Worm (Caenorhabditis elegans) whole organism, early embryonic: Measurements from ENCODE around the gene Y17G7B.12.

Experiments used
- B0310.2 ChIP-seq: sonication (generic microtip); optimal IDR thresholded peaks from 2 replicates; lab custom pipeline; 2016; ENCODE audit warnings: mild to moderate bottlenecking, missing genetic modification characterization, missing compliant biosample characterization
- F13C5.2 ChIP-seq: sonication (generic microtip); optimal IDR thresholded peaks from 2 replicates; lab custom pipeline; 2017; ENCODE audit warnings: mild to moderate bottlenecking, missing genetic modification characterization, inconsistent platforms, missing compliant biosample characterization
- aly-1 ChIP-seq: sonication (generic microtip); optimal IDR thresholded peaks from 2 replicates; lab custom pipeline; 2016; ENCODE audit warnings: missing genetic modification characterization, missing compliant biosample characterization
- ama-1 ChIP-seq: fragments of 150-350 bp; optimal IDR thresholded peaks from 2 replicates; lab custom pipeline; 2014
- ceh-13 ChIP-seq: fragments of 200-800 bp; sonication (Bioruptor generic); optimal IDR thresholded peaks from 2 replicates; lab custom pipeline; 2018; ENCODE audit warnings: mild to moderate bottlenecking, missing genetic modification characterization, missing compliant biosample characterization
- ceh-36 ChIP-seq: sonication (generic microtip); optimal IDR thresholded peaks from 2 replicates; lab custom pipeline; 2016; ENCODE audit warnings: missing genetic modification characterization, inconsistent platforms, missing compliant biosample characterization
- ets-7 ChIP-seq: sonication (generic microtip); optimal IDR thresholded peaks from 2 replicates; lab custom pipeline; 2016; ENCODE audit warnings: missing genotype, missing genetic modification characterization, missing compliant biosample characterization
- flt-1 ChIP-seq: fragments of 200-800 bp; sonication (Bioruptor generic); IDR thresholded peaks from 2 replicates; pipeline ENCODE4 v1.3.6; 2022; ENCODE audit warnings: missing genetic modification characterization, missing compliant biosample characterization
- hmbx-1 ChIP-seq: sonication (generic microtip); optimal IDR thresholded peaks from 2 replicates; lab custom pipeline; 2016; ENCODE audit warnings: mild to moderate bottlenecking, missing genetic modification characterization, missing compliant biosample characterization
- hmg-4 ChIP-seq: fragments of 200-800 bp; sonication (Bioruptor generic); optimal IDR thresholded peaks from 2 replicates; lab custom pipeline; 2018; ENCODE audit warnings: mild to moderate bottlenecking, missing genetic modification characterization, missing compliant biosample characterization
- hnd-1 ChIP-seq: sonication (generic microtip); optimal IDR thresholded peaks from 2 replicates; lab custom pipeline; 2016; ENCODE audit warnings: missing genetic modification characterization, missing compliant biosample characterization
- pes-1 ChIP-seq: fragments of 200-800 bp; sonication (Bioruptor generic); IDR thresholded peaks from 2 replicates; pipeline ENCODE4 v1.3.6; 2022; ENCODE audit warnings: missing genetic modification reagents, missing genetic modification characterization, missing compliant biosample characterization
- scrt-1 ChIP-seq: fragments of 200-800 bp; sonication (Bioruptor generic); IDR thresholded peaks from 2 replicates; pipeline ENCODE4 v1.3.6; 2022; ENCODE audit warnings: missing genetic modification characterization, missing compliant biosample characterization
- sea-1 ChIP-seq: fragments of 200-800 bp; sonication (Bioruptor generic); conservative IDR thresholded peaks from 2 replicates; pipeline ENCODE4 v1.3.6; 2022; ENCODE audit warnings: missing genetic modification characterization, missing compliant biosample characterization
- tbx-11 ChIP-seq: fragments of 200-800 bp; sonication (Bioruptor generic); IDR thresholded peaks from 2 replicates; pipeline ENCODE4 v1.3.6; 2022; ENCODE audit warnings: missing genetic modification characterization, missing compliant biosample characterization
- tbx-37 ChIP-seq: fragments of 200-800 bp; sonication (Bioruptor generic); conservative IDR thresholded peaks from 2 replicates; pipeline ENCODE4 v1.3.6; 2022; ENCODE audit warnings: missing genetic modification reagents, missing genetic modification characterization, missing compliant biosample characterization
- tra-4 ChIP-seq: sonication (generic microtip); optimal IDR thresholded peaks from 2 replicates; lab custom pipeline; 2017; ENCODE audit warnings: missing genetic modification characterization, missing compliant biosample characterization

Gene Y17G7B.12

DNA sequence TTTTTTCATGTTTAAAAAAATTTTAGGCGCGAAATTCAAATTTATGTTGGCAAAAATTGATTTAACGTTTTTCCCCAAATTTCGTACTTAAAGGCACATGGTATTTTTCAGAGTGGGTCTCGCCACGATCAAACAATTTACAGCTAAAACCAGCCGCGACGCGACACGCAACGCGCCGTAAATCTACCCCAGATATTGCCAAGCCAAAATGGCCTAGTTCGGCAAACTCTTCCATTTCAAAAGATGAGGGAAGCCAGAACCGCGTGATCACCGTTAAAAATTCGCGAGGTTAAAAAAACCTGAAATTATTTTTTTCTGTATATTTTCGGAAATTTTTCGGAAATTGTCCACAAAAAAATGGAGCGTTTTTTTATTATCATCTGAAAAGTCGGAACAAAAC, 36.2 kb downstream of the Y17G7B.12 start:
- no peak for TF ChIP-seq sea-1 (GFP tag; lab: Robert Waterston, UW)
- no peak for TF ChIP-seq pes-1 (GFP tag; lab: Robert Waterston, UW)
- TF ChIP-seq ceh-36 = no peak
- TF ChIP-seq hmbx-1 = no peak
- TF ChIP-seq tbx-11 (GFP tag; lab: Robert Waterston, UW) = no peak
- TF ChIP-seq hmg-4 (GFP tag; lab: Kevin White, UChicago) = no peak
- no peak for TF ChIP-seq ceh-13
- no peak for TF ChIP-seq hnd-1
- no peak for TF ChIP-seq tbx-37 (GFP tag; lab: Robert Waterston, UW)
- no peak for TF ChIP-seq ama-1
- no peak for TF ChIP-seq ets-7 (tag; lab: Kevin White, UChicago)
- no peak for TF ChIP-seq aly-1 (tag; lab: Kevin White, UChicago)
- no peak for TF ChIP-seq B0310.2 (tag; lab: Kevin White, UChicago)
- TF ChIP-seq F13C5.2 = no peak
- TF ChIP-seq tra-4 (tag; lab: Kevin White, UChicago) = no peak
- TF ChIP-seq flt-1 = no peak
- no peak for TF ChIP-seq scrt-1

- TF ChIP-seq tbx-11 (GFP tag; lab: Robert Waterston, UW) (no peak), ceh-36 (no peak), ets-7 (tag; lab: Kevin White, UChicago) (no peak), tra-4 (tag; lab: Kevin White, UChicago) (no peak), hmbx-1 (no peak), scrt-1 (no peak), hmg-4 (GFP tag; lab: Kevin White, UChicago) (no peak), ama-1 (no peak), F13C5.2 (no peak), flt-1 (no peak), tbx-37 (GFP tag; lab: Robert Waterston, UW) (no peak), aly-1 (tag; lab: Kevin White, UChicago) (no peak), ceh-13 (no peak)
Observed at ce11 chrII:12062521-12062920, 38.9 kb downstream of the Y17G7B.12 start, which contains the start of gene arrd-7. Gene arrd-7 (minus strand): TSS chrII:12062621.

DNA sequence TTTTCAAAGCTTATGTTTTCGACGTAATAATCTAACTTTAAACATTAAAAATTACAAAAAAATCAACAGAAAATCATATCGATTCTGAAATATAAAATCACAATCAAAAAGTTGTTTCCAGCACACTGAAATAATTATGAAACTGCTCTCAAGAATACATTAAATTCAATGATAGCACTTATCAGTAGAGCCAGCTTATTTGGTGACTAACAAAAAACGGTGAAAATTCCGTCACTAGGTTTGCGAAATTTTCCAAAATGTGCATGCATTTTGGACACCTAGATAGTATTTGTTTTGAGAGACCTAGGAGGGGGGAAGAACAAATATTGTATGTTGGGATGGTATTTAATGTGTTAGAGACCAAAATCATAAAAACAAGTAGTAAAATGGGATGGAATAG, 39.4 kb downstream of the Y17G7B.12 start:
- TF ChIP-seq B0310.2 (tag; lab: Kevin White, UChicago) (no peak), scrt-1 (no peak), sea-1 (GFP tag; lab: Robert Waterston, UW) (no peak), hnd-1 (no peak), tra-4 (tag; lab: Kevin White, UChicago) (no peak), tbx-37 (GFP tag; lab: Robert Waterston, UW) (no peak), ceh-36 (no peak), F13C5.2 (no peak), tbx-11 (GFP tag; lab: Robert Waterston, UW) (no peak), pes-1 (GFP tag; lab: Robert Waterston, UW) (no peak)

ce11 chrII:12064680-12065135, 41.0 kb downstream of the Y17G7B.12 start, which contains the start of gene arrd-8:
Gene arrd-8 (plus strand): TSS chrII:12065085.
- no peak for TF ChIP-seq tra-4 (tag; lab: Kevin White, UChicago)
- no peak for TF ChIP-seq ama-1
- TF ChIP-seq hmg-4 (GFP tag; lab: Kevin White, UChicago) = no peak
- no peak for TF ChIP-seq F13C5.2
- no peak for TF ChIP-seq tbx-37 (GFP tag; lab: Robert Waterston, UW)
- no peak for TF ChIP-seq hnd-1
- no peak for TF ChIP-seq flt-1
- TF ChIP-seq sea-1 (GFP tag; lab: Robert Waterston, UW) = no peak
- TF ChIP-seq hmbx-1 = no peak
- TF ChIP-seq B0310.2 (tag; lab: Kevin White, UChicago) = no peak
- no peak for TF ChIP-seq aly-1 (tag; lab: Kevin White, UChicago)
- TF ChIP-seq ceh-13 = no peak
- no peak for TF ChIP-seq ets-7 (tag; lab: Kevin White, UChicago)
- no peak for TF ChIP-seq ceh-36
- TF ChIP-seq scrt-1 = no peak
- TF ChIP-seq pes-1 (GFP tag; lab: Robert Waterston, UW) = no peak
- no peak for TF ChIP-seq tbx-11 (GFP tag; lab: Robert Waterston, UW)

DNA sequence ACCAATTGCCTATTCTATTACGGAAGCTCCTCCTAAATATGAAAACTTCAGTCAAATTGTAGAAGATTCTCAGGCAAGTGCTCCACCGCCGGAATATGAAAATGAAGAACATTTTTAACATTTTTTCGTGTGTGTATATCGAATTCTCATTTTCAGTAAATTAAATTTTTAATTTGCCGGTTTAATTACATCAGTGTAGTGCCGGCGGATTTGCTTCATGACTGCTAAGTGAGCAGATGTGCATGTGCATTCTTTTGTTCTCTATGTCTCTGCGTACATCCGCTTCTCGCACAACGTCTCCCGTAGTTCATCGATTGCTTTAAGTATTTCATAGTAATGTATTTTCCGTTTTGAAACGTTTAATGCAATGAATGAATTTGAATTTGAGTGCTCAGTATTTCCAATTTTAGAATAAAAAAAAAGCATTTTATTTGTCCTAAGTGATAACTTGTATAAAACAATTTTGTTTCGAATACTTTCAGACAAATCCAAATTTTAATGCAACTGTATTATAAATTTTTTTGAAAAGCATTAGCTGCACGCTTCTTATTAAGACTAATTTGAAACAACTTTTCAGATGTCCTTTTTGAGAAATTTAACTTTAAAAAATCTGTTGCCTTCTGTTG, 43.9 kb downstream of the Y17G7B.12 start, which contains the start of gene Y17G7B.22:
Gene Y17G7B.22 (plus strand): TSS at position 576 of the 626 bp plus-strand sequence.
- TF ChIP-seq tra-4 (tag; lab: Kevin White, UChicago) (no peak), ceh-36 (no peak), F13C5.2 (no peak), hmbx-1 (no peak), ets-7 (tag; lab: Kevin White, UChicago) (no peak), ceh-13 (no peak), tbx-37 (GFP tag; lab: Robert Waterston, UW) (no peak), scrt-1 (no peak), ama-1 (no peak), sea-1 (GFP tag; lab: Robert Waterston, UW) (no peak), hnd-1 (no peak), tbx-11 (GFP tag; lab: Robert Waterston, UW) (no peak), pes-1 (GFP tag; lab: Robert Waterston, UW) (no peak)

DNA sequence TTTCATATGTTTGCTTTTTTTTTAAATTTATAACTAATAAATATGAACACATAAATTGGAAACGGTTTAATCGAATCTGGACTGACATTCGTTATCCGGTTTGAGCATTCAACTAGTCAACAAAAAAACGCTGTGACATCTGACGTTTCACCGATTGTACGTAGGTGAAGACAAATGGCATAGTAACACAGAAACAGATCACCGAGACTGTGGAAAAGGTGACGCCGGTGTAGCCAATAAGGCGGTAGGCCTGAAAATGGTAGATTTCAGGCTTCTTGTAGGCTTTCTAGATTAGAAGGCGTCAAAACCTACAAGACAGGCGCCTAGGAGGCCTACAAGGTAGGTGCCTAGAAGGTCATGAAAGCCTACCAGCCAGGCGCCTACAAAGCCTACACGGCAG, 47.6 kb downstream of the Y17G7B.12 start:
- TF ChIP-seq tbx-11 (GFP tag; lab: Robert Waterston, UW) (no peak), ama-1 (no peak), hnd-1 (no peak), flt-1 (no peak), tra-4 (tag; lab: Kevin White, UChicago) (no peak)
